Worm (Caenorhabditis elegans) whole organism, L1 larva: ENCODE measurements around the gene srw-26.

ENCODE experiments used
- aly-2 ChIP-seq: fragments of 150-350 bp; optimal IDR thresholded peaks from 2 replicates; lab custom pipeline; 2014; ENCODE audit warnings: missing biosample characterization, missing genetic modification characterization
- ama-1 ChIP-seq: fragments of 150-350 bp; optimal IDR thresholded peaks from 2 replicates; lab custom pipeline; 2014
- ets-5 ChIP-seq: fragments of 200-800 bp; sonication (Bioruptor generic); IDR thresholded peaks from 2 replicates; pipeline ENCODE4 v1.3.6; 2022; ENCODE audit warnings: missing genetic modification characterization, missing compliant biosample characterization
- jun-1 ChIP-seq: fragments of 150-350 bp; optimal IDR thresholded peaks from 2 replicates; lab custom pipeline; 2014; ENCODE audit warnings: missing biosample characterization, missing genetic modification reagents, missing genetic modification characterization
- lin-13 ChIP-seq: fragments of 150-350 bp; optimal IDR thresholded peaks from 2 replicates; lab custom pipeline; 2014; ENCODE audit warnings: missing biosample characterization, missing genetic modification reagents, missing genetic modification characterization
- lin-14 ChIP-seq: fragments of 200-800 bp; sonication (Bioruptor generic); optimal IDR thresholded peaks from 2 replicates; lab custom pipeline; 2018; ENCODE audit warnings: mild to moderate bottlenecking, missing genetic modification characterization, moderate library complexity, missing compliant biosample characterization
- mdl-1 ChIP-seq, 2 experiments: fragments of 150-350 bp; optimal IDR thresholded peaks; 2 replicates each; lab custom pipeline; 2014 to 2017; ENCODE audit warnings: missing biosample characterization in 2 of 2, missing genetic modification characterization in 2 of 2, inconsistent platforms in 1 of 2
- mep-1 ChIP-seq: fragments of 150-350 bp; optimal IDR thresholded peaks from 2 replicates; lab custom pipeline; 2014; ENCODE audit warnings: missing biosample characterization, missing genetic modification characterization
- nhr-11 ChIP-seq: fragments of 150-350 bp; optimal IDR thresholded peaks from 2 replicates; lab custom pipeline; 2014; ENCODE audit warnings: missing biosample characterization, missing genetic modification characterization
- nhr-12 ChIP-seq: sonication (generic microtip); optimal IDR thresholded peaks from 2 replicates; lab custom pipeline; 2017; ENCODE audit warnings: missing biosample characterization, missing genetic modification characterization
- nhr-77 ChIP-seq: fragments of 150-350 bp; optimal IDR thresholded peaks from 2 replicates; lab custom pipeline; 2014; ENCODE audit warnings: missing biosample characterization, missing genetic modification characterization

DNA sequence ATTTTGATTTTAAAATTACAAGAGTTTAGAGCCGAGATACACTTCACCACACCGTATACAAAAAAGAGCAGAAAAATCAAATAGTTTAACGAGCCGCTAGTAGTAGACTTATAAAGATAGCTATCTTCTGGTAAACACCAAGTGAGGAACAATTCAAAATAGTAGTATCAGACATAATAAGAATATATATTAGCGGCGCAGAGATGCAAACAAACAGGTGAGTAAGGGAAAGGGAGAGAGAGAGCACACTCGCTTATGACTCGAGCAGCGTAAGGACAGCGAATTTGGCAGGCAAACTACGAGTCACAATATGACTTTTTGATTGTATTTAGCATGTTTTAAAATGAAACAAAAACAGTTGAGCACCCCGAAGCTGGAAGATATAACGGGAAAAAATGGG lies 41.0 kb downstream of the srw-26 start:
- TF ChIP-seq ama-1 (lab: Kevin White, UChicago) (no peak), nhr-11 (tag; lab: Kevin White, UChicago) (no peak), nhr-77 (no peak), jun-1 (tag; lab: Kevin White, UChicago) (no peak), nhr-12 (tag; lab: Kevin White, UChicago) (no peak), mep-1 (tag; lab: Kevin White, UChicago) (no peak), mdl-1 (tag; optimal IDR thresholded peaks at IDR 0.05; lab: Kevin White, UChicago) (no peak), ets-5 (GFP tag; lab: Robert Waterston, UW) (no peak), aly-2 (tag; lab: Kevin White, UChicago) (no peak), lin-13 (GFP tag; lab: Kevin White, UChicago) (no peak), lin-14 (GFP tag; lab: Kevin White, UChicago) (peak; percentile 23)
